Worm (Caenorhabditis elegans) whole organism, late embryonic: ENCODE measurements around the gene unc-9.

Source experiments
- ceh-22 ChIP-seq: sonication (generic microtip); optimal IDR thresholded peaks from 2 replicates; lab custom pipeline; 2017; ENCODE audit warnings: missing biosample characterization, missing genetic modification characterization
- ceh-30 ChIP-seq: fragments of 150-350 bp; optimal IDR thresholded peaks from 2 replicates; lab custom pipeline; 2014; ENCODE audit warnings: missing biosample characterization, missing genetic modification characterization
- elt-2 ChIP-seq: sonication (generic microtip); optimal IDR thresholded peaks from 2 replicates; lab custom pipeline; 2016; ENCODE audit warnings: missing genetic modification reagents, missing genetic modification characterization, missing compliant biosample characterization
- fax-1 ChIP-seq: sonication (generic microtip); optimal IDR thresholded peaks from 2 replicates; lab custom pipeline; 2016; ENCODE audit warnings: missing genotype, missing genetic modification characterization, missing compliant biosample characterization

- no peak for TF ChIP-seq fax-1 (tag; lab: Kevin White, UChicago)
- TF ChIP-seq ceh-30 = no peak
- no peak for TF ChIP-seq ceh-22 (tag; lab: Kevin White, UChicago)
- TF ChIP-seq elt-2 (tag; lab: Kevin White, UChicago) = no peak
Observed at ce11 chrX:13234879-13235278, 33.3 kb downstream of the unc-9 start, which contains the start of gene K08H2.2.
